Fruit fly (Drosophila melanogaster) whole organism, embryonic: ENCODE measurements around the gene Nph.

Experiments used
- Abd-B ChIP-seq: fragments of 200-800 bp; sonication (Bioruptor generic); optimal IDR thresholded peaks from 2 replicates; lab custom pipeline; 2018; ENCODE audit warnings: missing biosample characterization, mild to moderate bottlenecking, missing genetic modification characterization, moderate library complexity
- Bgb ChIP-seq: fragments of 200-800 bp; sonication (Bioruptor generic); IDR thresholded peaks from 2 replicates; pipeline ENCODE4 v1.3.6; 2022; ENCODE audit warnings: missing biosample characterization, missing genetic modification characterization; ENCODE audit not compliant: partially characterized antibody
- BtbVII ChIP-seq: fragments of 200-800 bp; sonication (Bioruptor generic); optimal IDR thresholded peaks from 3 replicates; lab custom pipeline; 2017; ENCODE audit warnings: missing biosample characterization, mild to moderate bottlenecking, missing genetic modification characterization
- Bteb2 ChIP-seq: fragments of 200-800 bp; sonication (Bioruptor generic); optimal IDR thresholded peaks from 2 replicates; lab custom pipeline; 2016; ENCODE audit warnings: missing biosample characterization, missing genetic modification characterization
- CG10147 ChIP-seq: fragments of 200-800 bp; sonication (Bioruptor generic); optimal IDR thresholded peaks from 2 replicates; lab custom pipeline; 2019; ENCODE audit warnings: missing biosample characterization, mild to moderate bottlenecking, missing genetic modification characterization, moderate library complexity
- CG10267 ChIP-seq: fragments of 200-800 bp; sonication (Bioruptor generic); optimal IDR thresholded peaks from 2 replicates; lab custom pipeline; 2018; ENCODE audit warnings: missing biosample characterization, mild to moderate bottlenecking, missing genetic modification characterization, moderate library complexity
- CG10565 ChIP-seq: fragments of 200-800 bp; sonication (Bioruptor generic); optimal IDR thresholded peaks from 3 replicates; lab custom pipeline; 2016; ENCODE audit warnings: missing biosample characterization, mild to moderate bottlenecking, missing genetic modification characterization
- CG12104 ChIP-seq: fragments of 200-800 bp; sonication (Bioruptor generic); optimal IDR thresholded peaks from 3 replicates; lab custom pipeline; 2016; ENCODE audit warnings: missing biosample characterization, missing genetic modification characterization
- CG12236 ChIP-seq: fragments of 200-800 bp; sonication (Bioruptor generic); optimal IDR thresholded peaks from 2 replicates; lab custom pipeline; 2016; ENCODE audit warnings: missing biosample characterization, missing genetic modification characterization
- CG16779 ChIP-seq: fragments of 200-800 bp; sonication (Bioruptor generic); IDR thresholded peaks from 2 replicates; pipeline ENCODE4 v1.3.6; 2022; ENCODE audit warnings: missing biosample characterization, missing genetic modification characterization
- CG17912 ChIP-seq: fragments of 200-800 bp; sonication (Bioruptor generic); optimal IDR thresholded peaks from 2 replicates; lab custom pipeline; 2018; ENCODE audit warnings: missing biosample characterization, mild to moderate bottlenecking, missing genetic modification characterization
- CG2202 ChIP-seq: fragments of 200-800 bp; sonication (Bioruptor generic); optimal IDR thresholded peaks from 2 replicates; lab custom pipeline; 2018; ENCODE audit warnings: missing biosample characterization, mild to moderate bottlenecking, missing genetic modification characterization
- CG42726 ChIP-seq: fragments of 200-800 bp; sonication (Bioruptor generic); IDR thresholded peaks from 2 replicates; pipeline ENCODE4 v1.3.6; 2022; ENCODE audit warnings: missing biosample characterization, missing genetic modification characterization; ENCODE audit not compliant: partially characterized antibody
- CG4404 ChIP-seq: fragments of 200-800 bp; sonication (Bioruptor generic); IDR thresholded peaks from 2 replicates; pipeline ENCODE4 v1.3.6; 2022; ENCODE audit warnings: missing biosample characterization, missing genetic modification characterization
- CG6689 ChIP-seq: fragments of 200-800 bp; sonication (Bioruptor generic); IDR thresholded peaks from 2 replicates; pipeline ENCODE4 v1.3.6; 2022; ENCODE audit warnings: missing biosample characterization, missing genetic modification characterization
- CG7372 ChIP-seq: fragments of 200-800 bp; sonication (Bioruptor generic); IDR thresholded peaks from 2 replicates; pipeline ENCODE4 v1.3.6; 2022; ENCODE audit warnings: missing biosample characterization, missing genetic modification characterization
- CkIIα-i1 ChIP-seq: fragments of 200-800 bp; sonication (Bioruptor generic); IDR thresholded peaks from 2 replicates; pipeline ENCODE4 v1.3.6; 2022; ENCODE audit warnings: missing biosample characterization, missing genetic modification characterization
- Dfd ChIP-seq, 2 experiments: fragments of >200 bp; optimal IDR thresholded peaks; 2 replicates each; lab custom pipeline; 2017; ENCODE audit warnings: missing biosample characterization in 2 of 2, missing genetic modification characterization in 2 of 2
- Dip3 ChIP-seq: fragments of 200-800 bp; sonication (Bioruptor generic); optimal IDR thresholded peaks from 3 replicates; lab custom pipeline; 2016; ENCODE audit warnings: missing biosample characterization, missing genetic modification characterization
- Drgx ChIP-seq: fragments of 200-800 bp; sonication (Bioruptor generic); IDR thresholded peaks from 2 replicates; pipeline ENCODE4 v1.3.6; 2022; ENCODE audit warnings: missing biosample characterization, missing genetic modification characterization
- H2.0 ChIP-seq: fragments of 200-800 bp; sonication (Bioruptor generic); IDR thresholded peaks from 2 replicates; pipeline ENCODE4 v1.3.6; 2022; ENCODE audit warnings: missing biosample characterization, missing genetic modification characterization
- NC2α ChIP-seq: fragments of 200-800 bp; sonication (Bioruptor generic); optimal IDR thresholded peaks from 2 replicates; lab custom pipeline; 2016; ENCODE audit warnings: missing biosample characterization, missing genetic modification characterization
- NFAT ChIP-seq: fragments of 200-800 bp; sonication (Bioruptor generic); IDR thresholded peaks from 2 replicates; pipeline ENCODE4 v1.3.6; 2022; ENCODE audit warnings: missing biosample characterization, missing genetic modification characterization
- NK7.1 ChIP-seq: fragments of 200-800 bp; sonication (Bioruptor generic); optimal IDR thresholded peaks from 3 replicates; lab custom pipeline; 2016; ENCODE audit warnings: missing biosample characterization, missing genetic modification characterization
- Nf-YB ChIP-seq: fragments of 200-800 bp; sonication (Bioruptor generic); optimal IDR thresholded peaks from 3 replicates; lab custom pipeline; 2019; ENCODE audit warnings: missing biosample characterization, mild to moderate bottlenecking, missing genetic modification characterization, moderate library complexity
- Opbp ChIP-seq: fragments of 200-800 bp; sonication (Bioruptor generic); IDR thresholded peaks from 3 replicates; pipeline ENCODE4 v1.3.6; 2022; ENCODE audit warnings: missing biosample characterization, missing genetic modification characterization; ENCODE audit not compliant: partially characterized antibody
- Poxn ChIP-seq: fragments of 200-800 bp; sonication (Bioruptor generic); IDR thresholded peaks from 2 replicates; pipeline ENCODE4 v1.3.6; 2022; ENCODE audit warnings: missing biosample characterization, missing genetic modification characterization
- Ptx1 ChIP-seq: fragments of 200-800 bp; sonication (Bioruptor generic); IDR thresholded peaks from 2 replicates; pipeline ENCODE4 v1.3.6; 2022; ENCODE audit warnings: missing biosample characterization, missing genetic modification characterization
- Sox102F ChIP-seq: fragments of 200-800 bp; sonication (Bioruptor generic); optimal IDR thresholded peaks from 2 replicates; lab custom pipeline; 2018; ENCODE audit warnings: missing biosample characterization, mild to moderate bottlenecking, missing genetic modification characterization, moderate library complexity
- Sry-β ChIP-seq: fragments of 200-800 bp; sonication (Bioruptor generic); optimal IDR thresholded peaks from 2 replicates; lab custom pipeline; 2018; ENCODE audit warnings: missing biosample characterization, mild to moderate bottlenecking, missing genetic modification characterization, moderate library complexity
- ara ChIP-seq: fragments of 200-800 bp; sonication (Bioruptor generic); IDR thresholded peaks from 2 replicates; pipeline ENCODE4 v1.3.6; 2022; ENCODE audit warnings: missing biosample characterization, missing genetic modification characterization
- btn ChIP-seq: fragments of 200-800 bp; sonication (Bioruptor generic); optimal IDR thresholded peaks from 2 replicates; lab custom pipeline; 2016; ENCODE audit warnings: missing biosample characterization, missing genetic modification characterization
- dan ChIP-seq: fragments of 200-800 bp; sonication (Bioruptor generic); IDR thresholded peaks from 2 replicates; pipeline ENCODE4 v1.3.6; 2022; ENCODE audit warnings: missing biosample characterization, missing genetic modification characterization
- emc ChIP-seq: fragments of 200-800 bp; sonication (Bioruptor generic); optimal IDR thresholded peaks from 2 replicates; lab custom pipeline; 2016; ENCODE audit warnings: missing biosample characterization, missing genetic modification characterization
- gce ChIP-seq: fragments of 200-800 bp; sonication (Bioruptor generic); IDR thresholded peaks from 3 replicates; pipeline ENCODE4 v1.3.6; 2022; ENCODE audit warnings: missing biosample characterization, missing genetic modification characterization
- gcm ChIP-seq: fragments of 200-800 bp; sonication (Bioruptor generic); optimal IDR thresholded peaks from 2 replicates; lab custom pipeline; 2019; ENCODE audit warnings: missing biosample characterization, mild to moderate bottlenecking, missing genetic modification characterization, moderate library complexity
- insv ChIP-seq, 2 experiments: fragments of 200-800 bp; sonication (Bioruptor generic); optimal IDR thresholded peaks; 3 replicates each; lab custom pipeline; 2016 to 2018; ENCODE audit warnings: missing biosample characterization in 2 of 2, missing genetic modification characterization in 2 of 2
- inv ChIP-seq: fragments of 200-800 bp; sonication (Bioruptor generic); IDR thresholded peaks from 2 replicates; pipeline ENCODE4 v1.3.6; 2022; ENCODE audit warnings: missing biosample characterization, missing genetic modification characterization; ENCODE audit not compliant: partially characterized antibody
- jumu ChIP-seq: fragments of 200-800 bp; sonication (Bioruptor generic); optimal IDR thresholded peaks from 3 replicates; lab custom pipeline; 2016; ENCODE audit warnings: missing biosample characterization, missing genetic modification characterization
- kah ChIP-seq: fragments of 200-800 bp; sonication (Bioruptor generic); optimal IDR thresholded peaks from 2 replicates; lab custom pipeline; 2018; ENCODE audit warnings: missing biosample characterization, mild to moderate bottlenecking, missing genetic modification characterization
- maf-S ChIP-seq: fragments of 200-800 bp; sonication (Bioruptor generic); optimal IDR thresholded peaks from 2 replicates; lab custom pipeline; 2016; ENCODE audit warnings: missing biosample characterization, missing genetic modification characterization
- nom ChIP-seq: fragments of 200-800 bp; sonication (Bioruptor generic); optimal IDR thresholded peaks from 2 replicates; lab custom pipeline; 2017; ENCODE audit warnings: missing biosample characterization, missing genetic modification characterization, mild to moderate bottlenecking, moderate library complexity, missing genetic modification reagents
- p53 ChIP-seq: fragments of 200-800 bp; sonication (Bioruptor generic); optimal IDR thresholded peaks from 2 replicates; lab custom pipeline; 2016; ENCODE audit warnings: missing biosample characterization, missing genetic modification characterization
- ro ChIP-seq: fragments of 200-800 bp; sonication (Bioruptor generic); IDR thresholded peaks from 2 replicates; pipeline ENCODE4 v1.3.6; 2022; ENCODE audit warnings: missing biosample characterization, missing genetic modification characterization
- sens ChIP-seq: fragments of 200-800 bp; sonication (Bioruptor generic); peaks from one replicate; lab custom pipeline; 2016; ENCODE audit warnings: missing biosample characterization, missing genetic modification characterization
- ssp ChIP-seq: fragments of 200-800 bp; sonication (Bioruptor generic); IDR thresholded peaks from 2 replicates; pipeline ENCODE4 v1.3.6; 2022; ENCODE audit warnings: missing biosample characterization, missing genetic modification characterization
- stwl ChIP-seq: fragments of 200-800 bp; sonication (Bioruptor generic); optimal IDR thresholded peaks from 3 replicates; lab custom pipeline; 2018; ENCODE audit warnings: missing biosample characterization, mild to moderate bottlenecking, missing genetic modification characterization, moderate library complexity
- tgo ChIP-seq: fragments of 200-800 bp; sonication (Bioruptor generic); IDR thresholded peaks from 3 replicates; pipeline ENCODE4 v1.3.6; 2022; ENCODE audit warnings: missing biosample characterization, missing genetic modification characterization
- vvl ChIP-seq: fragments of 200-800 bp; sonication (Bioruptor generic); IDR thresholded peaks from 2 replicates; pipeline ENCODE4 v1.3.6; 2022; ENCODE audit warnings: missing biosample characterization, missing genetic modification characterization
- zf30C ChIP-seq: fragments of 200-800 bp; sonication (Bioruptor generic); optimal IDR thresholded peaks from 3 replicates; lab custom pipeline; 2018; ENCODE audit warnings: missing biosample characterization, mild to moderate bottlenecking, missing genetic modification characterization

Nph gene

DNA sequence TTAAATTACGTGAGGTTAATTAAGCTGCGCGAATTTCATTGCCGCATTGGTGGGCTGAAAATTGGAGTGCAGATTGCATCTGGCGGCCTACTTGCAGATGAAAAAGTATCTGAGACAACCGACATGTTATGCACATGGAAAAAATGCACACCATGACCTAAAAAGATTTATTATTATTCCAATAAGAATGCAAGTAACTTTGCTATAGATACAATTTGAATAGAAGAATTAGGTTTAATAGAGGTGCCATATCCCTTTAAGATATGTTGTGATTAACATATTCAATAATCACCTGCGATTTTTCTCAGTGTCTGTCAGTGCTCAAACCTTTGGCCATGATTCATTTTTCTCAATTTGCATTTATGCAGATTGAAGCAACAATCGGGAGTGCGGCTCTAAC is 23.2 kb downstream of the Nph start:
- TF ChIP-seq Sox102F (GFP tag; lab: Kevin White, UChicago): peak; percentile 4
- no peak for TF ChIP-seq Poxn (GFP tag; lab: Robert Waterston, UW)
- TF ChIP-seq tgo (GFP tag; lab: Robert Waterston, UW): no peak
- TF ChIP-seq Drgx (GFP tag; lab: Robert Waterston, UW): peak; percentile 59
- no peak for TF ChIP-seq NFAT
- no peak for TF ChIP-seq CG10267 (tag; lab: Kevin White, UChicago)
- peak; percentile 7 for TF ChIP-seq sens (GFP tag; lab: Kevin White, UChicago)

DNA sequence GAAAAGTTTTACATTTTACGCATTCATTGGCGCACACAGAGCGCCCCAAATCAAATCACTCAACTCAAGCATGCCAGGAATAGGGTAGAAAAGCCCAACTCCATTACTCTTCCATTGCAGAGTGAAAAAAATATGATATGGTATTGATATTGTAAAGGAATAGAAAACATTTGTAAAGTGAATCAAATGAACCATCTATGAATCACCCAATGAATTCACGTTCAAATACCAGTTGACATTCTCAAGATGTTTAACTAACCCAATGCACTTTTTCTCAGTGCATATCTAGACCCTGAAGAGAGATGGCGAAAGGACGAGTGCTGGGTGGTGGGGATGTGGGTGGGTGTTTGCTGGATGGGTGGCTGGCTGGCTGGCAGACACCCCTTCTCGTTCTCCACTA is 26.1 kb downstream of the Nph start:
- no peak for TF ChIP-seq Nf-YB
- TF ChIP-seq CG2202 (tag; lab: Kevin White, UChicago): no peak
- no peak for TF ChIP-seq Sry-β (GFP tag; lab: Kevin White, UChicago)
- no peak for TF ChIP-seq CG7372 (GFP tag; lab: Robert Waterston, UW)
- TF ChIP-seq inv: no peak
- peak; percentile 47; the same call in 1 of the 2 replicates for TF ChIP-seq vvl
- no peak for TF ChIP-seq Bteb2
- no peak for TF ChIP-seq CG12236 (GFP tag; lab: Kevin White, UChicago)
- TF ChIP-seq NC2α (GFP tag; lab: Kevin White, UChicago): no peak
- TF ChIP-seq Sox102F (GFP tag; lab: Kevin White, UChicago): peak; percentile 47
- TF ChIP-seq ssp (GFP tag; lab: Robert Waterston, UW): no peak
- no peak for TF ChIP-seq CkIIα-i1 (GFP tag; lab: Robert Waterston, UW)
- TF ChIP-seq ara (GFP tag; lab: Robert Waterston, UW): peak; percentile 22; the same call in 1 of the 2 replicates
- no peak for TF ChIP-seq CG16779 (GFP tag; lab: Robert Waterston, UW)
- TF ChIP-seq dan (GFP tag; lab: Robert Waterston, UW): no peak
- TF ChIP-seq jumu (GFP tag; lab: Kevin White, UChicago): no peak
- TF ChIP-seq CG10565 (GFP tag; lab: Kevin White, UChicago): no peak
- no peak for TF ChIP-seq Dfd (GFP tag; optimal IDR thresholded peaks at IDR 0.05; lab: Kevin White, UChicago)
- no peak for TF ChIP-seq kah (GFP tag; lab: Kevin White, UChicago)
- TF ChIP-seq CG4404: no peak
- TF ChIP-seq Ptx1 (GFP tag; lab: Robert Waterston, UW): peak; percentile 56; the same call in 1 of the 2 replicates
- no peak for TF ChIP-seq gcm
- peak; percentile 11 for TF ChIP-seq BtbVII
- no peak for TF ChIP-seq CG42726 (GFP tag; lab: Robert Waterston, UW)
- no peak for TF ChIP-seq CG12104 (GFP tag; lab: Kevin White, UChicago)
- peak; percentile 45; the same call in 1 of the 3 replicates for TF ChIP-seq gce (GFP tag; lab: Robert Waterston, UW)
- TF ChIP-seq Opbp: no peak
- no peak for TF ChIP-seq p53
- TF ChIP-seq CG10147 (GFP tag; lab: Kevin White, UChicago): peak; percentile 38
- no peak for TF ChIP-seq ro (GFP tag; lab: Robert Waterston, UW)
- peak; percentile 19; the same call in 1 of the 2 replicates for TF ChIP-seq H2.0 (GFP tag; lab: Robert Waterston, UW)
- no peak for TF ChIP-seq stwl (tag; lab: Kevin White, UChicago)
- TF ChIP-seq emc: no peak
- TF ChIP-seq maf-S: no peak
- TF ChIP-seq CG6689 (GFP tag; lab: Robert Waterston, UW): 0 out of 2 replicates have a peak, but pooled peaks have one; percentile 13
- no peak for TF ChIP-seq btn
- TF ChIP-seq NK7.1 (GFP tag; lab: Kevin White, UChicago): no peak
- TF ChIP-seq CG17912 (GFP tag; lab: Kevin White, UChicago): no peak
- no peak for TF ChIP-seq nom (GFP tag; lab: Kevin White, UChicago)
- no peak for TF ChIP-seq Abd-B
- TF ChIP-seq zf30C (GFP tag; lab: Kevin White, UChicago): no peak
- TF ChIP-seq Dip3 (GFP tag; lab: Kevin White, UChicago): no peak
- no peak for TF ChIP-seq insv (GFP tag; optimal IDR thresholded peaks at IDR 0.05; lab: Kevin White, UChicago)
- TF ChIP-seq Bgb (GFP tag; lab: Robert Waterston, UW): no peak
